Worm (Caenorhabditis elegans) whole organism, early embryonic: Measurements from ENCODE around the gene T10C6.10.

ENCODE experiments used
- ceh-13 ChIP-seq: fragments of 200-800 bp; sonication (Bioruptor generic); optimal IDR thresholded peaks from 2 replicates; lab custom pipeline; 2018; ENCODE audit warnings: mild to moderate bottlenecking, missing genetic modification characterization, missing compliant biosample characterization
- tbx-11 ChIP-seq: fragments of 200-800 bp; sonication (Bioruptor generic); IDR thresholded peaks from 2 replicates; pipeline ENCODE4 v1.3.6; 2022; ENCODE audit warnings: missing genetic modification characterization, missing compliant biosample characterization

- no peak for TF ChIP-seq ceh-13 (GFP tag; lab: Kevin White, UChicago)
- no peak for TF ChIP-seq tbx-11 (GFP tag; lab: Robert Waterston, UW)
Measured at ce11 chrV:16071167-16071566, 35.0 kb downstream of the T10C6.10 start, which contains the start of gene nhr-176.
